Worm (Caenorhabditis elegans) whole organism, mixed stage, embryonic: Measurements from ENCODE around the gene W05H5.1.

Experiments
- M03D4.4 ChIP-seq: sonication (generic microtip); optimal IDR thresholded peaks from 2 replicates; lab custom pipeline; 2017; ENCODE audit warnings: mild to moderate bottlenecking, missing genetic modification characterization, missing compliant biosample characterization
- bed-3 ChIP-seq: fragments of 200-800 bp; sonication (Bioruptor generic); optimal IDR thresholded peaks from 3 replicates; lab custom pipeline; 2018; ENCODE audit warnings: mild to moderate bottlenecking, missing genetic modification characterization, moderate library complexity, missing compliant biosample characterization
- blmp-1 ChIP-seq: fragments of 150-350 bp; optimal IDR thresholded peaks from 2 replicates; lab custom pipeline; 2014; ENCODE audit warnings: missing biosample characterization, missing genetic modification characterization
- ceh-39 ChIP-seq: fragments of 150-350 bp; optimal IDR thresholded peaks from 2 replicates; lab custom pipeline; 2014; ENCODE audit warnings: missing biosample characterization, missing genetic modification characterization
- ceh-43 ChIP-seq: fragments of 200-800 bp; sonication (Bioruptor generic); optimal IDR thresholded peaks from 2 replicates; lab custom pipeline; 2018; ENCODE audit warnings: mild to moderate bottlenecking, missing genetic modification characterization, moderate library complexity, missing compliant biosample characterization
- ceh-83 ChIP-seq: fragments of 200-800 bp; sonication (Bioruptor generic); optimal IDR thresholded peaks from 2 replicates; lab custom pipeline; 2018; ENCODE audit warnings: mild to moderate bottlenecking, missing genetic modification characterization, missing compliant biosample characterization
- cnd-1 ChIP-seq: fragments of 200-800 bp; sonication (Bioruptor generic); optimal IDR thresholded peaks from 2 replicates; lab custom pipeline; 2018; ENCODE audit warnings: mild to moderate bottlenecking, missing genetic modification characterization, missing compliant biosample characterization
- drap-1 ChIP-seq: fragments of 200-800 bp; sonication (Bioruptor generic); optimal IDR thresholded peaks from 3 replicates; lab custom pipeline; 2018; ENCODE audit warnings: mild to moderate bottlenecking, missing genetic modification characterization, missing compliant biosample characterization
- elt-3 ChIP-seq: fragments of 150-350 bp; optimal IDR thresholded peaks from 2 replicates; lab custom pipeline; 2014; ENCODE audit warnings: missing biosample characterization, missing genetic modification characterization
- hlh-1 ChIP-seq: fragments of 150-350 bp; optimal IDR thresholded peaks from 2 replicates; lab custom pipeline; 2014; ENCODE audit warnings: missing biosample characterization, missing genetic modification reagents, missing genetic modification characterization
- lin-13 ChIP-seq: fragments of 150-350 bp; optimal IDR thresholded peaks from 2 replicates; lab custom pipeline; 2014; ENCODE audit warnings: missing biosample characterization, missing genetic modification characterization
- lin-32 ChIP-seq: fragments of 200-800 bp; sonication (Bioruptor generic); optimal IDR thresholded peaks from 2 replicates; lab custom pipeline; 2018; ENCODE audit warnings: mild to moderate bottlenecking, missing genetic modification characterization, missing compliant biosample characterization
- lsy-2 ChIP-seq: fragments of 150-350 bp; optimal IDR thresholded peaks from 2 replicates; lab custom pipeline; 2014; ENCODE audit warnings: missing biosample characterization, missing genetic modification characterization
- mep-1 ChIP-seq: fragments of 150-350 bp; optimal IDR thresholded peaks from 2 replicates; lab custom pipeline; 2017; ENCODE audit warnings: missing biosample characterization, missing genetic modification reagents, missing genetic modification characterization, inconsistent platforms
- mls-2 ChIP-seq: sonication (generic microtip); optimal IDR thresholded peaks from 2 replicates; lab custom pipeline; 2016; ENCODE audit warnings: mild to moderate bottlenecking, missing genetic modification characterization, moderate library complexity, missing compliant biosample characterization
- nhr-28 ChIP-seq: fragments of 150-350 bp; optimal IDR thresholded peaks from 2 replicates; lab custom pipeline; 2014; ENCODE audit warnings: missing biosample characterization, missing genetic modification characterization
- snpc-4 ChIP-seq: fragments of 150-350 bp; optimal IDR thresholded peaks from 2 replicates; lab custom pipeline; 2014; ENCODE audit warnings: missing biosample characterization, missing genetic modification characterization
- sptf-1 ChIP-seq: sonication (generic microtip); optimal IDR thresholded peaks from 2 replicates; lab custom pipeline; 2017; ENCODE audit warnings: mild to moderate bottlenecking, missing genetic modification characterization, moderate library complexity, missing compliant biosample characterization
- unc-120 ChIP-seq: sonication (generic microtip); optimal IDR thresholded peaks from 2 replicates; lab custom pipeline; 2017; ENCODE audit warnings: missing genetic modification characterization, missing compliant biosample characterization; ENCODE audit not compliant: poor library complexity, severe bottlenecking
- unc-39 ChIP-seq: fragments of 150-350 bp; optimal IDR thresholded peaks from 2 replicates; lab custom pipeline; 2014; ENCODE audit warnings: missing biosample characterization, missing genetic modification characterization
- unc-62 ChIP-seq: fragments of 150-350 bp; optimal IDR thresholded peaks from 2 replicates; lab custom pipeline; 2014; ENCODE audit warnings: missing biosample characterization, missing genetic modification reagents, missing genetic modification characterization
- zip-8 ChIP-seq: fragments of 150-350 bp; optimal IDR thresholded peaks from 2 replicates; lab custom pipeline; 2014; ENCODE audit warnings: missing biosample characterization, missing genetic modification characterization
- ztf-11 ChIP-seq: fragments of 150-350 bp; optimal IDR thresholded peaks from 2 replicates; lab custom pipeline; 2014; ENCODE audit warnings: missing biosample characterization, missing genetic modification characterization

The W05H5.1 gene

DNA sequence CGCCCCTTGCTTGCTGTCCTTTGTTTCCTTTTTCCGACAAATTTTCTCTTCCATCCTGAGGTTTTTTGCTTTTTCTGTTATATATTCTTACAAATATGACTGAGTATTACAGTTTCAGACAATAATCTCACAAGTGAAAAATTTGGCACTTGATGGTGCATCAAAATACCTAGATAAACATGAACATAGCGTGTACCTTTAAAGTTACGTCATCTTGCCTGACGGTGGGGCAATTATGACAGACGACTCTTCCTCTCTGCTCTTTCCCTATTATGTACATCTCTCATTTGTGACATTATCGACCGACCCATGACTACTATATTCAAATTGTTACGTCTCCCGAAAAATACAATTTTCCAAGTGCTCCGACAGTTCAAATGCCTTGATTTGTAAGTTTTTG lies 38.0 kb upstream of the W05H5.1 start, which contains the start of gene fbxb-102:
TSS of gene fbxb-102 (plus strand) at position 301 of the 400 bp plus-strand sequence.
- peak; percentile 44 for TF ChIP-seq zip-8 (tag; lab: Kevin White, UChicago)
- no peak for TF ChIP-seq lsy-2 (tag; lab: Kevin White, UChicago)

DNA sequence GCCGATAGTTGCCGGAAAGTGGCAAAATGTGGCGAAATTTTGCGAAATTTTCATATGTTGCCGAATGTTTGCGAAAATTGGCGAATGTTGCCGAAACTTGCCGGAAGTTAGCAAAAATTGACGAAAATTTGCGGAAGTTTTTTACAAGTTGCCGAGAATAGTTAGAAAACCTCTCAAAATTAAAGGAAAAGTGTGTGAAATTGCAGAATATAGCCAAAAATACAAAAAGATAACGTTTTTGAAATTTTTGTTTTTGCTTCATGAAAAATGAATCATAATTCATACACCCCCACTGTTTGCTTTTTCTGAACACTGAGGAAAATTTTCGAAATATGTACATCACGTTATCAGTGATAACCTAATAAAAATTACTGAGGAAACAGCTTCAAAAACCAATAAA lies 37.1 kb upstream of the W05H5.1 start:
- no peak for TF ChIP-seq ceh-83

DNA sequence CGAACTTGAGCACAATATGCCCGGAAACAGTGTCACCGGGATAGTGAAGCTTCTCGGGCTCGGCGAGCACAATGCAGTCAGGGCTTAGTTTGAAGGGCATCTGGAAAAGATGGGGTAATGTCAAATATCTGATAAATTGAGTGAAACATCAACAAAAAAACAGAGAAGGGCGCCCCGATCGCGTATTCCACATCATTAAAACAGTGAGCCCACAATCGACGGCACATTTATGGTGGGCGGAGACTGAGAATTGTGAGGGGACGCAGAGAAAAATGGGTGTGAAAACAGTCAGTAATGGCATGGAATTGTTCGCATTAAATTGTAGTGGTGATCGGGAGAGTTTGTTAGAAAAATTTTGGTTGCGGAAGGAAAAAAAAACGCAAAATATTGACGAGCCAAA lies 36.2 kb upstream of the W05H5.1 start, which contains the start of gene arrd-9:
TSS of gene arrd-9 (minus strand) at position 101 of the 400 bp plus-strand sequence.
- no peak for TF ChIP-seq elt-3 (tag; lab: Kevin White, UChicago)
- no peak for TF ChIP-seq mls-2 (tag; lab: Kevin White, UChicago)
- no peak for TF ChIP-seq bed-3
- no peak for TF ChIP-seq nhr-28 (tag; lab: Kevin White, UChicago)
- no peak for TF ChIP-seq cnd-1 (tag; lab: Kevin White, UChicago)
- no peak for TF ChIP-seq lin-13

DNA sequence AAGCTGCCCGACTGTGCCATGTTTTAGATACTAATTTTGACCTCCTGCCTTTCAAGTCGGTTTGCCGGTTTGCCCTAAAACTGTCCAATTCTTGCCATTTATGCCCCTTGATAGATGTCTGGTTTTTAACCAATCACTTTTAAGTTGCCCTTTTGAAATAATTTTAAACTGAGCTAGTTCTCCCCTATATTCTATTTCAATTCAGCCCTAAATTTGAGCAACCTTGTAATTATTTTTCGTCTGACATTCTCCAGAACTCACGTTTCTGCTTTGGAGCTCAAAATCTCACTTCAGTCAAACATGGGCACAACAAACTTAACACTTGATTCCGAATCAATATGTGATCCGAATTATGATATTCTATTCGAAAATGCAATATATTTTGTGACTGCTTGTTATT lies 28.8 kb upstream of the W05H5.1 start, which contains the start of gene srg-17:
TSS of gene srg-17 (plus strand) at position 301 of the 400 bp plus-strand sequence.
- no peak for TF ChIP-seq ceh-43 (GFP tag; lab: Kevin White, UChicago)
- TF ChIP-seq, all 35 proteins: peak for 0

DNA sequence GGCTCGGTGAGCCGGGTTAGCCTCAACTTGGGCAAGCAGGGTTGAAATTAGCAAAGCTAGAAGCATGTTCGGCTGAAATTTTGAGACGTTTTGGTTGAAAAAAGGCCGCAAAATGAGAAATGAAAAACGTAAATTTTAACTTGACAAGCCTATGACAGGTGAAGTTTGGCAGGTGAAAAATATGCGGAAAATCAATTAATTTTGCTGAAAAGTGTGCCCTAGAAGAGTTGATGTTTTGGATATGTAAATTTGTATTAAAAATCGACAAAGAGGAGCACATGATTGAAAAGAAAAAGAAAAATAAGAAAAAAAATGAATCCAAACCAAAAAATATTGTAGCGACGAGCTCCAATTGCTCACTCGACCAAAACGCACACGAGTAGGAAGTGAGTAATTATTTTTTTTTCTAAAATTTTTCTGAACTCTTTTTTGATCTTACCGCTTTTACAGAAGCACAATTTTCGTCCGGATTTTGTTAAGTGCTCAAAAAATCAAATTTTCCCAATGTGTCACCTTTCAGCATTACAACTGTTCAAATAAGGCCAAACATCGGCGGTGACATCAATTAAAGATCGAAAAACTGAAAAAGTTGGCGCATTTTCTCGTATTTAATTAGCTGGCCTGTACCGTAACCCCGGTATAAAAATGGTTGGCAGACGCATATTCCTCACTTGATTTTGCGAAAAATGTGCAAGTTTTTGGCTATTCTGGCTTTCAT lies 26.7 kb upstream of the W05H5.1 start, which contains the start of the genes F15A4.5 and phat-8:
TSS of gene F15A4.5 (minus strand) at position 101 of the 718 bp plus-strand sequence.
TSS of gene phat-8 (plus strand) at position 668 of the 718 bp plus-strand sequence.
- no peak for TF ChIP-seq M03D4.4 (tag; lab: Kevin White, UChicago)
- TF ChIP-seq unc-120 (tag; lab: Kevin White, UChicago), result no peak
- TF ChIP-seq blmp-1, result no peak
- TF ChIP-seq drap-1, result no peak
- no peak for TF ChIP-seq unc-62 (GFP tag; lab: Kevin White, UChicago)
- no peak for TF ChIP-seq ztf-11
- TF ChIP-seq cnd-1 (tag; lab: Kevin White, UChicago), result no peak
- no peak for TF ChIP-seq lsy-2 (tag; lab: Kevin White, UChicago)
- TF ChIP-seq, all 35 proteins: peak for 0

DNA sequence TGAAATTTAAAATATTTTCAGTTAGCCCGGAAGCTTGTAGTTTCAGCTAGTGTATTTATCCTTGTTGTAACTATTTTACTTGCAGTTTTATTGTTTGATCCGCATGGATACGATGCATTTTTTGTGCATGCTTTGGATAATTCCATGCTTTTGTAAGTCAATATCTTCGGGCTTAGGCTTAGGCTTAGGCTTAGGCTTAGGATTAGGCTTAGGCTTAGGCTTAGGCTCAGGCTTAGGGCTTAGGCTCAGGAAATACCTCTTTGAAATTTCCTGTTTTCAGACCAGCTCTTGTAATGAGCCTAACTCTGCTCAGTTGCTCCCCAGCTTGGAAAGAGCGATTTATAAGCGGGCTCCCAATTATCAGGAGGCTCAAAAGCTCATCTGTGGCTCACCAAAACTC lies 22.5 kb upstream of the W05H5.1 start, which contains the start of gene srg-16:
TSS of gene srg-16 (plus strand) at position 87 of the 400 bp plus-strand sequence.
- TF ChIP-seq lin-32 (no peak), hlh-1 (tag; lab: Kevin White, UChicago) (no peak), nhr-28 (tag; lab: Kevin White, UChicago) (no peak), zip-8 (tag; lab: Kevin White, UChicago) (no peak), ceh-43 (GFP tag; lab: Kevin White, UChicago) (no peak), cnd-1 (tag; lab: Kevin White, UChicago) (no peak), snpc-4 (tag; lab: Kevin White, UChicago) (no peak)

DNA sequence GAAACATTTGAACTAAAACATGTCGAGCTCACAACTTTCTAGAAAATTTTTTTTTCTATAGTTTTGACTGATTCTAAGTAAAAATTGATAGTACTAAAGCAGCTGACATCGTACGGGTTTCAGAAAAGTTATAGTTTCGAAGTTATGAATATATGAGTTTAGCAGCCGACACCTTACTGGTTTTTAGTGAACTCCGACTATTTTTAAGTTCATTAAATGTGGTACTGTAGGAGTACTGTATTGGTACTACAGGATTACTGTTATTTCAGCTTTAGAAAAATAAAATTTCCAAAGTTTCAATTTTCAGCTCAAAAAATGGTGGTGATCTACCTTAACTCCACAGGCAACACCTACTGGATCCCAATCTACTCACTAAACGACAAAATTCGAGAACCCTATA lies 21.0 kb upstream of the W05H5.1 start, which contains the start of gene sre-37:
TSS of gene sre-37 (plus strand) at position 301 of the 400 bp plus-strand sequence.
- TF ChIP-seq lin-32 (no peak), hlh-1 (tag; lab: Kevin White, UChicago) (no peak), ztf-11 (no peak), unc-62 (GFP tag; lab: Kevin White, UChicago) (no peak), ceh-83 (no peak), unc-120 (tag; lab: Kevin White, UChicago) (no peak), mep-1 (tag; lab: Kevin White, UChicago) (no peak), sptf-1 (tag; lab: Kevin White, UChicago) (no peak), unc-39 (tag; lab: Kevin White, UChicago) (no peak)

DNA sequence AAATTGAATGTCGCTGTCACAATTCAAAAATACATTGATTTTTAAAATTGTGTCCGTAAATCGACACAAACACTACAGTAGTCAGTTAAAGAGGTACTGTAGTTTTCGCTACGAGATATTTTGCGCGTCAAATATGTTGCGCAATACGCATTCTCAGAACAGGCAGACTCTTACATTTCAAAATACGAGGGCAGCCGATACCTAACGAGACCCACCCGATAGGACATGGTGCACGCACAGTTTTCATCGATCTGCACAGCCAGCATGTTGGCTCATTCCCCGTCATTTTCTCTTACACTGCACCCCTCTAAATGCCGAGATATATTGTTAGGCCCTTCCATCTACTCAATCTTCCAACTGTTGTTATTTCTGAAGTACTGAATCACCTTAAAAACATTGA lies 17.7 kb upstream of the W05H5.1 start, which contains the start of gene F15A4.2:
TSS of gene F15A4.2 (plus strand) at position 301 of the 400 bp plus-strand sequence.
- TF ChIP-seq drap-1 (no peak), ceh-39 (tag; lab: Kevin White, UChicago) (peak; percentile 66), zip-8 (tag; lab: Kevin White, UChicago) (peak; percentile 29), lsy-2 (tag; lab: Kevin White, UChicago) (peak; percentile 12)
- TF ChIP-seq, all 35 proteins: peak for 3
